Fruit fly (Drosophila melanogaster): Measurements from ENCODE around the gene tty.

tty gene

DNA sequence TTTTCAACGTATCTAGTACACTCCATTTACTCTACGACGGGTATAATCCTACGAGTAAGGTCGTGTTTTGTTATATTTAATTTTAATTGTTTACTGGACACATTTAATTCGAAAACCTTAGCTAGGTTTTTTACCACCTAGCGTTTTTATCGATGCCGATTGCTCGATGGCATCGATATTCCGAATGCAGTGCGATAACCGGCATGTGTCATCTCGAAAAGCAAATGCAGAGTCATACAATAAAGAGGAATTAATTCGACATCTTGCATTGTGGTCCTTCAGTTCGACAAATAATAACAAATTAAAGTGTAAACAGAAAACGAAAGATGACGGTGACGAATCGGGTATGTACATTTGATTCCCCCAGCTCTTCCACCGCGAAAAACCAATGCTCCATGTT, 23.6 kb downstream of the tty start, which contains the start of gene Rpt6 (continued):
- TF ChIP-seq Pdp1 (GFP tag; optimal IDR thresholded peaks at IDR 0.05) (peak in 1 of 2 experiments; percentile 31), CG13287 (GFP tag; IDR thresholded peaks at IDR 0.05; ENCODE audit: partially characterized antibody) (peak; percentile 80), Spps (tag; optimal IDR thresholded peaks at IDR 0.05) (no peak), CG12219 (GFP tag; optimal IDR thresholded peaks at IDR 0.05) (no peak), CG7928 (GFP tag; optimal IDR thresholded peaks at IDR 0.05) (no peak), Dp (GFP tag; optimal IDR thresholded peaks at IDR 0.05) (peak; percentile 60), CG1832 (GFP tag; optimal IDR thresholded peaks at IDR 0.05) (no peak), E2f1 (GFP tag; IDR thresholded peaks at IDR 0.05) (no peak), gcm (GFP tag; optimal IDR thresholded peaks at IDR 0.05) (no peak), hbn (GFP tag; IDR thresholded peaks at IDR 0.05; ENCODE audit: partially characterized antibody) (peak; percentile 47; the same call in 1 of the 2 replicates), pita (GFP tag; optimal IDR thresholded peaks at IDR 0.05) (peak; percentile 43), scrt (GFP tag; optimal IDR thresholded peaks at IDR 0.05) (no peak), seq (GFP tag; IDR thresholded peaks at IDR 0.05) (no peak), pho (GFP tag; optimal IDR thresholded peaks at IDR 0.05) (peak; percentile 10), br (optimal IDR thresholded peaks at IDR 0.05) (no peak), Ets65A (GFP tag) (no peak), Ssrp (tag; optimal IDR thresholded peaks at IDR 0.05) (no peak), CG18764 (GFP tag; optimal IDR thresholded peaks at IDR 0.05) (no peak), CoRest (tag; optimal IDR thresholded peaks at IDR 0.05) (peak; percentile 13), CG18476 (GFP tag; optimal IDR thresholded peaks at IDR 0.05) (no peak), CG12236 (GFP tag; optimal IDR thresholded peaks at IDR 0.05) (no peak), hth (optimal IDR thresholded peaks at IDR 0.05) (no peak), H15 (GFP tag; IDR thresholded peaks at IDR 0.05) (no peak), CG2678 (tag; optimal IDR thresholded peaks at IDR 0.05) (no peak), CG2129 (GFP tag; IDR thresholded peaks at IDR 0.05; ENCODE audit: partially characterized antibody) (0 out of 2 replicates have a peak, but pooled peaks have one; percentile 26), Xrp1 (GFP tag; IDR thresholded peaks at IDR 0.05) (no peak), NC2α (GFP tag; optimal IDR thresholded peaks at IDR 0.05) (no peak), fd64A (GFP tag; optimal IDR thresholded peaks at IDR 0.05) (no peak), grau (tag; optimal IDR thresholded peaks at IDR 0.05) (no peak), CG31441 (GFP tag; IDR thresholded peaks at IDR 0.05) (no peak), knrl (GFP tag; IDR thresholded peaks at IDR 0.05; ENCODE audit: partially characterized antibody) (peak; percentile 73), CG30431 (GFP tag; optimal IDR thresholded peaks at IDR 0.05) (no peak), D (optimal IDR thresholded peaks at IDR 0.05) (no peak), D (GFP tag; optimal IDR thresholded peaks at IDR 0.05) (no peak), Rx (GFP tag; IDR thresholded peaks at IDR 0.05) (no peak), sens-2 (GFP tag; IDR thresholded peaks at IDR 0.05) (no peak), CG17612 (GFP tag; IDR thresholded peaks at IDR 0.05) (no peak), unc-4 (GFP tag; IDR thresholded peaks at IDR 0.05; ENCODE audit: partially characterized antibody) (peak; percentile 74), CG4854 (GFP tag; optimal IDR thresholded peaks at IDR 0.05) (no peak), Sry-δ (GFP tag; optimal IDR thresholded peaks at IDR 0.05) (peak; percentile 94), CG8290 (GFP tag; optimal IDR thresholded peaks at IDR 0.05) (no peak), CG8290 (tag; optimal IDR thresholded peaks at IDR 0.05) (peak in 1 of 2 experiments; percentile 64), Oli (tag; optimal IDR thresholded peaks at IDR 0.05) (no peak), ERR (GFP tag; optimal IDR thresholded peaks at IDR 0.05) (no peak), CG2712 (tag; optimal IDR thresholded peaks at IDR 0.05) (peak; percentile 26), bowl (GFP tag; IDR thresholded peaks at IDR 0.05) (no peak), Usf (GFP tag; optimal IDR thresholded peaks at IDR 0.05) (no peak), salm (tag; optimal IDR thresholded peaks at IDR 0.05) (no peak), her (GFP tag; optimal IDR thresholded peaks at IDR 0.05) (no peak), CG2120 (GFP tag; optimal IDR thresholded peaks at IDR 0.05) (peak; percentile 23), stwl (tag; optimal IDR thresholded peaks at IDR 0.05) (peak; percentile 74), CG9876 (GFP tag; optimal IDR thresholded peaks at IDR 0.05) (no peak), cg (GFP tag; optimal IDR thresholded peaks at IDR 0.05) (no peak)
